Fruit fly (Drosophila melanogaster): ENCODE measurements around the gene dmrt99B.
A peak's percentile ranks its signal among the peaks of the same experiment; 100 is the strongest.

The dmrt99B gene

dm6 chr3R:29675333-29675732 lies 17.1 kb upstream of the dmrt99B start, which contains the start of the genes Bub3 and Cap-D2 (continued):
- peak; percentile 80 for TF ChIP-seq Xrp1 (GFP tag; IDR thresholded peaks at IDR 0.05)
- no peak for TF ChIP-seq Hr39 (optimal IDR thresholded peaks at IDR 0.05)
- peak; percentile 31 for TF ChIP-seq CG9437 (GFP tag; optimal IDR thresholded peaks at IDR 0.05)
- no peak for TF ChIP-seq D19B (GFP tag; optimal IDR thresholded peaks at IDR 0.05)
- no peak for TF ChIP-seq br (optimal IDR thresholded peaks at IDR 0.05)
- peak; percentile 65 for TF ChIP-seq CG8924 (tag; optimal IDR thresholded peaks at IDR 0.05)
- peak; percentile 58 for TF ChIP-seq CG7786 (GFP tag; optimal IDR thresholded peaks at IDR 0.05)
- peak; percentile 83 for TF ChIP-seq phol (tag; optimal IDR thresholded peaks at IDR 0.05)
- peak; percentile 96 for TF ChIP-seq Dll (GFP tag; IDR thresholded peaks at IDR 0.05; ENCODE audit: partially characterized antibody)
- no peak for TF ChIP-seq GATAe (GFP tag; conservative IDR thresholded peaks at IDR 0.05)
- no peak for TF ChIP-seq CG17361 (GFP tag; IDR thresholded peaks at IDR 0.05)
- peak; percentile 35 for TF ChIP-seq CG10462 (GFP tag; optimal IDR thresholded peaks at IDR 0.05)
- peak; percentile 20 for TF ChIP-seq CG2202 (tag; optimal IDR thresholded peaks at IDR 0.05)
- no peak; the same call in 1 of the 2 replicates for TF ChIP-seq peb (GFP tag; IDR thresholded peaks at IDR 0.05)
- peak; percentile 64 for TF ChIP-seq tx (GFP tag; optimal IDR thresholded peaks at IDR 0.05)
- no peak for TF ChIP-seq disco-r (GFP tag; optimal IDR thresholded peaks at IDR 0.05)
- TF ChIP-seq CG32532 (GFP tag; IDR thresholded peaks at IDR 0.05): peak; percentile 67
- TF ChIP-seq HmgD (GFP tag; optimal IDR thresholded peaks at IDR 0.05): no peak
- TF ChIP-seq pum (GFP tag; optimal IDR thresholded peaks at IDR 0.05): peak; percentile 66
- no peak for TF ChIP-seq CG17359 (tag; optimal IDR thresholded peaks at IDR 0.05)
- TF ChIP-seq CG15269 (tag; optimal IDR thresholded peaks at IDR 0.05): no peak
- no peak for TF ChIP-seq Lim3 (GFP tag; IDR thresholded peaks at IDR 0.05)
- no peak for TF ChIP-seq CG10147 (GFP tag; optimal IDR thresholded peaks at IDR 0.05)
- no peak for TF ChIP-seq salm (tag; optimal IDR thresholded peaks at IDR 0.05)
- no peak for TF ChIP-seq CG6813 (GFP tag; optimal IDR thresholded peaks at IDR 0.05)
- TF ChIP-seq CG7963 (GFP tag; IDR thresholded peaks at IDR 0.05; ENCODE audit: partially characterized antibody): peak; percentile 71
- peak; percentile 75 for TF ChIP-seq nmo (GFP tag; optimal IDR thresholded peaks at IDR 0.05)
- peak; percentile 70 for TF ChIP-seq CG14441 (GFP tag; IDR thresholded peaks at IDR 0.05)
- no peak for TF ChIP-seq HLHmδ (GFP tag; optimal IDR thresholded peaks at IDR 0.05)
- TF ChIP-seq knrl (GFP tag; IDR thresholded peaks at IDR 0.05; ENCODE audit: partially characterized antibody): peak; percentile 87
- peak; percentile 46 for TF ChIP-seq CG10959 (GFP tag; IDR thresholded peaks at IDR 0.05)
- TF ChIP-seq ssp (GFP tag; IDR thresholded peaks at IDR 0.05): 0 out of 2 replicates have a peak, but pooled peaks have one; percentile 25
- peak; percentile 67 for TF ChIP-seq HLH3B (GFP tag; IDR thresholded peaks at IDR 0.05)
- TF ChIP-seq ttk (GFP tag; IDR thresholded peaks at IDR 0.05): no peak
- peak; percentile 78 for TF ChIP-seq zen (tag; optimal IDR thresholded peaks at IDR 0.05)
- no peak for TF ChIP-seq mirr (GFP tag; optimal IDR thresholded peaks at IDR 0.05)
- no peak for TF ChIP-seq CG10431 (GFP tag; optimal IDR thresholded peaks at IDR 0.05)
- TF ChIP-seq p53 (GFP tag; optimal IDR thresholded peaks at IDR 0.05): peak; percentile 33
- peak; percentile 54 for TF ChIP-seq CG14667 (GFP tag; IDR thresholded peaks at IDR 0.05)
- no peak for TF ChIP-seq dysf (GFP tag; IDR thresholded peaks at IDR 0.05)
- TF ChIP-seq trem (tag; optimal IDR thresholded peaks at IDR 0.05): peak; percentile 87
- peak; percentile 12 for TF ChIP-seq CG6654 (GFP tag; optimal IDR thresholded peaks at IDR 0.05)
- TF ChIP-seq Adf1 (GFP tag; IDR thresholded peaks at IDR 0.05): peak; percentile 25; the same call in 1 of the 2 replicates
- TF ChIP-seq bab2 (GFP tag; optimal IDR thresholded peaks at IDR 0.05): peak; percentile 73
- peak; percentile 19 for TF ChIP-seq NC2α (GFP tag; optimal IDR thresholded peaks at IDR 0.05)
- no peak for TF ChIP-seq tll (GFP tag; optimal IDR thresholded peaks at IDR 0.05)
- no peak for TF ChIP-seq pan (optimal IDR thresholded peaks at IDR 0.05)
- peak in 1 of 2 experiments; percentile 63 for TF ChIP-seq pan (GFP tag; optimal IDR thresholded peaks at IDR 0.05 in 1 of 2, IDR thresholded peaks at IDR 0.05 in 1 of 2)
- no peak for TF ChIP-seq Usf (GFP tag; optimal IDR thresholded peaks at IDR 0.05)
- no peak for TF ChIP-seq gem (tag; optimal IDR thresholded peaks at IDR 0.05)
- TF ChIP-seq crc (GFP tag; optimal IDR thresholded peaks at IDR 0.05): peak; percentile 56
- TF ChIP-seq onecut (GFP tag; IDR thresholded peaks at IDR 0.05): no peak

All from whole organism, embryonic.